Worm (Caenorhabditis elegans): ENCODE measurements around the gene bcc-1.

Gene bcc-1

ce11 chrIV:11083609-11084008, 8.7 kb downstream of the bcc-1 start, which contains the start of gene klc-1:
Gene klc-1 (plus strand): TSS chrIV:11083735.
- TF ChIP-seq rnt-1 (tag; optimal IDR thresholded peaks at IDR 0.05) = no peak
- peak in 1 of 3 experiments; percentile 2 for TF ChIP-seq dpl-1 (GFP tag; optimal IDR thresholded peaks at IDR 0.05)
- TF ChIP-seq lsy-2 (tag; optimal IDR thresholded peaks at IDR 0.05) = peak; percentile 40 to 69

ce11 chrIV:11082789-11083235, 9.5 kb downstream of the bcc-1 start:
- TF ChIP-seq nhr-85 (tag) (peak; percentile 98), rnt-1 (tag; optimal IDR thresholded peaks at IDR 0.05) (peak; percentile 84), mab-9 (GFP tag; IDR thresholded peaks at IDR 0.05) (peak; percentile 81), ceh-8 (GFP tag; optimal IDR thresholded peaks at IDR 0.05) (peak; percentile 89), hlh-17 (GFP tag; optimal IDR thresholded peaks at IDR 0.05; ENCODE audit: borderline replicate concordance) (no peak), lir-3 (tag; optimal IDR thresholded peaks at IDR 0.05; ENCODE audit: poor library complexity) (peak; percentile 89), nhr-84 (tag; optimal IDR thresholded peaks at IDR 0.05) (no peak), unc-30 (tag; optimal IDR thresholded peaks at IDR 0.05) (no peak), nhr-20 (tag; optimal IDR thresholded peaks at IDR 0.05) (peak; percentile 96), elt-3 (tag; optimal IDR thresholded peaks at IDR 0.05) (peak in 4 of 6 experiments; percentile 28 to 90 (median 75)), isw-1 (GFP tag; IDR thresholded peaks at IDR 0.05) (peak; percentile 84), nhr-71 (tag; optimal IDR thresholded peaks at IDR 0.05) (peak; percentile 99), sup-37 (GFP tag; optimal IDR thresholded peaks at IDR 0.05) (peak; percentile 42), dsc-1 (tag; optimal IDR thresholded peaks at IDR 0.05) (peak; percentile 93), snu-23 (GFP tag; optimal IDR thresholded peaks at IDR 0.05) (peak; percentile 98), lin-13 (GFP tag; optimal IDR thresholded peaks at IDR 0.05) (peak; percentile 93), efl-3 (GFP tag; optimal IDR thresholded peaks at IDR 0.05) (no peak), Y116A8C.19 (tag; optimal IDR thresholded peaks at IDR 0.05; ENCODE audit: borderline replicate concordance) (no peak), egl-13 (tag; optimal IDR thresholded peaks at IDR 0.05) (peak; percentile 91), ets-5 (GFP tag; IDR thresholded peaks at IDR 0.05) (no peak), lin-14 (GFP tag; optimal IDR thresholded peaks at IDR 0.05) (peak; percentile 98), ces-1 (GFP tag; optimal IDR thresholded peaks at IDR 0.05) (no peak), hlh-4 (tag; optimal IDR thresholded peaks at IDR 0.05) (no peak), xbp-1 (tag; optimal IDR thresholded peaks at IDR 0.05) (peak; percentile 94), dpl-1 (GFP tag; optimal IDR thresholded peaks at IDR 0.05) (peak; percentile 69 to 75 (median 73)), snpc-4 (tag; optimal IDR thresholded peaks at IDR 0.05) (peak; percentile 71), nhr-77 (tag; optimal IDR thresholded peaks at IDR 0.05) (peak; percentile 95), lsy-2 (tag; optimal IDR thresholded peaks at IDR 0.05) (peak; percentile 91 to 94), nhr-28 (tag; optimal IDR thresholded peaks at IDR 0.05) (no peak), irx-1 (tag; optimal IDR thresholded peaks at IDR 0.05) (peak; percentile 87), nhr-11 (tag; optimal IDR thresholded peaks at IDR 0.05) (peak; percentile 90), unc-130 (tag; optimal IDR thresholded peaks at IDR 0.05) (peak; percentile 93), grh-1 (GFP tag; IDR thresholded peaks at IDR 0.05) (peak; percentile 76), pax-3 (tag; optimal IDR thresholded peaks at IDR 0.05) (peak; percentile 70), pag-3 (tag; optimal IDR thresholded peaks at IDR 0.05; ENCODE audit: borderline replicate concordance, insufficient read depth) (no peak), fkh-4 (tag; optimal IDR thresholded peaks at IDR 0.05; ENCODE audit: borderline replicate concordance) (peak; percentile 57), ama-1 (optimal IDR thresholded peaks at IDR 0.05) (peak; percentile 73), nhr-19 (GFP tag; conservative IDR thresholded peaks at IDR 0.05) (peak; percentile 91), nhr-90 (tag; optimal IDR thresholded peaks at IDR 0.05; ENCODE audit: poor library complexity) (peak; percentile 90), unc-98 (GFP tag; IDR thresholded peaks at IDR 0.05) (no peak; the same call in 1 of the 2 replicates), pqm-1 (tag; optimal IDR thresholded peaks at IDR 0.05) (no peak), nhr-237 (tag; optimal IDR thresholded peaks at IDR 0.05) (peak; percentile 91), nhr-12 (tag; optimal IDR thresholded peaks at IDR 0.05) (no peak), zag-1 (tag; optimal IDR thresholded peaks at IDR 0.05) (peak; percentile 100), sox-4 (tag; optimal IDR thresholded peaks at IDR 0.05) (peak; percentile 65), ceh-90 (tag; optimal IDR thresholded peaks at IDR 0.05) (no peak), ceh-82 (tag; optimal IDR thresholded peaks at IDR 0.05) (peak; percentile 80 to 92 (median 90)), lin-15B (tag; optimal IDR thresholded peaks at IDR 0.05) (no peak), elt-2 (tag; optimal IDR thresholded peaks at IDR 0.05) (peak; percentile 65)

Data from whole organism, L1 larva.